Fruit fly (Drosophila melanogaster) whole organism, prepupa: ENCODE data around the gene Cht7.

Source experiments
- Blimp-1 ChIP-seq: fragments of 200-800 bp; sonication (Bioruptor generic); optimal IDR thresholded peaks from 3 replicates; lab custom pipeline; 2017; ENCODE audit warnings: missing biosample characterization, missing genetic modification characterization, mild to moderate bottlenecking, moderate library complexity, missing genetic modification reagents
- CG10631 ChIP-seq: fragments of 200-800 bp; sonication (Bioruptor generic); optimal IDR thresholded peaks from 2 replicates; lab custom pipeline; 2016; ENCODE audit warnings: missing biosample characterization, missing genetic modification characterization
- CG10669 ChIP-seq: fragments of 200-800 bp; sonication (Bioruptor generic); optimal IDR thresholded peaks from 3 replicates; lab custom pipeline; 2018; ENCODE audit warnings: missing biosample characterization, mild to moderate bottlenecking, missing genetic modification characterization, moderate library complexity
- CG11294 ChIP-seq: fragments of 200-800 bp; sonication (Bioruptor generic); IDR thresholded peaks from 2 replicates; pipeline ENCODE4 v1.3.6; 2022; ENCODE audit warnings: missing biosample characterization, missing genetic modification characterization
- CG11762 ChIP-seq: fragments of 200-800 bp; sonication (Bioruptor generic); optimal IDR thresholded peaks from 3 replicates; lab custom pipeline; 2016; ENCODE audit warnings: missing biosample characterization, missing genetic modification characterization; ENCODE audit not compliant: insufficient read depth
- CG11902 ChIP-seq: fragments of 200-800 bp; sonication (Bioruptor generic); optimal IDR thresholded peaks from 3 replicates; lab custom pipeline; 2016; ENCODE audit warnings: missing biosample characterization, missing genetic modification characterization
- CG15336 ChIP-seq: fragments of 200-800 bp; sonication (Bioruptor generic); IDR thresholded peaks from 2 replicates; pipeline ENCODE4 v1.3.6; 2022; ENCODE audit warnings: missing biosample characterization, missing genetic modification characterization
- CG3032 ChIP-seq: fragments of 200-800 bp; optimal IDR thresholded peaks from 2 replicates; lab custom pipeline; 2019; ENCODE audit warnings: missing biosample characterization, mild to moderate bottlenecking, missing genetic modification characterization, moderate library complexity
- CG31627 ChIP-seq: fragments of 200-800 bp; sonication (Bioruptor generic); optimal IDR thresholded peaks from 3 replicates; lab custom pipeline; 2016; ENCODE audit warnings: missing biosample characterization, missing genetic modification characterization
- CG32006 ChIP-seq: fragments of 200-800 bp; sonication (Bioruptor generic); optimal IDR thresholded peaks from 3 replicates; lab custom pipeline; 2017; ENCODE audit warnings: missing biosample characterization, mild to moderate bottlenecking, missing genetic modification characterization
- CG34406 ChIP-seq: fragments of 200-800 bp; sonication (Bioruptor generic); optimal IDR thresholded peaks from 3 replicates; lab custom pipeline; 2016; ENCODE audit warnings: missing biosample characterization, missing genetic modification characterization
- CG3919 ChIP-seq: fragments of 200-800 bp; sonication (Bioruptor generic); optimal IDR thresholded peaks from 3 replicates; lab custom pipeline; 2016; ENCODE audit warnings: missing biosample characterization, missing genetic modification characterization
- CG6163 ChIP-seq: fragments of 200-800 bp; sonication (Bioruptor generic); IDR thresholded peaks from 3 replicates; pipeline ENCODE4 v1.3.6; 2022; ENCODE audit warnings: missing biosample characterization, missing genetic modification characterization
- CG6276 ChIP-seq: fragments of 200-800 bp; sonication (Bioruptor generic); optimal IDR thresholded peaks from 2 replicates; lab custom pipeline; 2017; ENCODE audit warnings: missing biosample characterization, mild to moderate bottlenecking, missing genetic modification characterization
- CG6792 ChIP-seq: fragments of 200-800 bp; sonication (Bioruptor generic); optimal IDR thresholded peaks from 3 replicates; lab custom pipeline; 2016; ENCODE audit warnings: missing biosample characterization, missing genetic modification characterization
- CG6808 ChIP-seq: fragments of 200-800 bp; sonication (Bioruptor generic); optimal IDR thresholded peaks from 3 replicates; lab custom pipeline; 2017; ENCODE audit warnings: missing biosample characterization, missing genetic modification characterization, mild to moderate bottlenecking, moderate library complexity, missing genetic modification reagents
- CG6854 ChIP-seq: fragments of 200-800 bp; sonication (Bioruptor generic); optimal IDR thresholded peaks from 2 replicates; lab custom pipeline; 2017; ENCODE audit warnings: missing biosample characterization, mild to moderate bottlenecking, missing genetic modification characterization
- CG7368 ChIP-seq: fragments of 200-800 bp; sonication (Bioruptor generic); optimal IDR thresholded peaks from 3 replicates; lab custom pipeline; 2016; ENCODE audit warnings: missing biosample characterization, missing genetic modification characterization
- CG8119 ChIP-seq: fragments of 200-800 bp; sonication (Bioruptor generic); IDR thresholded peaks from 3 replicates; pipeline ENCODE4 v1.3.6; 2022; ENCODE audit warnings: missing biosample characterization, missing genetic modification characterization
- CG8319 ChIP-seq: fragments of 200-800 bp; sonication (Bioruptor generic); optimal IDR thresholded peaks from 3 replicates; lab custom pipeline; 2016; ENCODE audit warnings: missing biosample characterization, missing genetic modification characterization
- CG8632 ChIP-seq: fragments of 200-800 bp; sonication (Bioruptor generic); optimal IDR thresholded peaks from 3 replicates; lab custom pipeline; 2016; ENCODE audit warnings: missing biosample characterization, missing genetic modification characterization
- CG9139 ChIP-seq: fragments of 200-800 bp; sonication (Bioruptor generic); optimal IDR thresholded peaks from 3 replicates; lab custom pipeline; 2017; ENCODE audit warnings: missing biosample characterization, mild to moderate bottlenecking, missing genetic modification characterization
- Eip75B ChIP-seq: fragments of 200-800 bp; sonication (Bioruptor generic); optimal IDR thresholded peaks from 3 replicates; lab custom pipeline; 2016; ENCODE audit warnings: missing biosample characterization, missing genetic modification characterization
- Eip78C ChIP-seq: fragments of 200-800 bp; sonication (Bioruptor generic); peaks from one replicate; lab custom pipeline; 2016; ENCODE audit warnings: missing biosample characterization, missing genetic modification characterization
- Eip93F ChIP-seq: fragments of 200-800 bp; sonication (Bioruptor generic); optimal IDR thresholded peaks from 2 replicates; lab custom pipeline; 2016; ENCODE audit warnings: missing biosample characterization, mild to moderate bottlenecking, missing genetic modification characterization
- Ets21C ChIP-seq: fragments of 200-800 bp; sonication (Bioruptor generic); optimal IDR thresholded peaks from 3 replicates; lab custom pipeline; 2016; ENCODE audit warnings: missing biosample characterization, missing genetic modification characterization
- Ets96B ChIP-seq: fragments of 200-800 bp; optimal IDR thresholded peaks from 2 replicates; lab custom pipeline; 2019; ENCODE audit warnings: missing biosample characterization, mild to moderate bottlenecking, missing genetic modification characterization, moderate library complexity
- Hr38 ChIP-seq: sonication (Bioruptor generic); optimal IDR thresholded peaks from 2 replicates; lab custom pipeline; 2016; ENCODE audit warnings: missing biosample characterization, missing genetic modification characterization
- Hr39 ChIP-seq: fragments of 200-800 bp; sonication (Bioruptor generic); optimal IDR thresholded peaks from 2 replicates; lab custom pipeline; 2016; ENCODE audit warnings: missing biosample characterization, missing genetic modification characterization
- Lpt ChIP-seq: fragments of 200-800 bp; sonication (Bioruptor generic); optimal IDR thresholded peaks from 3 replicates; lab custom pipeline; 2016; ENCODE audit warnings: missing biosample characterization, missing genetic modification characterization
- Met ChIP-seq: fragments of 200-800 bp; sonication (Bioruptor generic); optimal IDR thresholded peaks from 3 replicates; lab custom pipeline; 2016; ENCODE audit warnings: missing biosample characterization, missing genetic modification characterization
- OdsH ChIP-seq: fragments of 200-800 bp; sonication (Bioruptor generic); optimal IDR thresholded peaks from 3 replicates; lab custom pipeline; 2016; ENCODE audit warnings: missing biosample characterization, missing genetic modification characterization
- Smox ChIP-seq: fragments of 200-800 bp; sonication (Bioruptor generic); optimal IDR thresholded peaks from 3 replicates; lab custom pipeline; 2016; ENCODE audit warnings: missing biosample characterization, missing genetic modification characterization
- Sox102F ChIP-seq: fragments of 200-800 bp; sonication (Bioruptor generic); optimal IDR thresholded peaks from 2 replicates; lab custom pipeline; 2016; ENCODE audit warnings: missing biosample characterization, mild to moderate bottlenecking, missing genetic modification characterization
- acj6 ChIP-seq: fragments of 200-800 bp; sonication (Bioruptor generic); optimal IDR thresholded peaks from 3 replicates; lab custom pipeline; 2016; ENCODE audit warnings: missing biosample characterization, missing genetic modification characterization
- cyc ChIP-seq: fragments of 200-800 bp; sonication (Bioruptor generic); optimal IDR thresholded peaks from 3 replicates; lab custom pipeline; 2016; ENCODE audit warnings: missing biosample characterization, missing genetic modification characterization
- dac ChIP-seq: fragments of 200-800 bp; sonication (Bioruptor generic); optimal IDR thresholded peaks from 2 replicates; lab custom pipeline; 2017; ENCODE audit warnings: missing biosample characterization, mild to moderate bottlenecking, missing genetic modification characterization
- dsx ChIP-seq: fragments of 200-800 bp; optimal IDR thresholded peaks from 3 replicates; lab custom pipeline; 2019; ENCODE audit warnings: missing biosample characterization, mild to moderate bottlenecking, missing genetic modification characterization, moderate library complexity; ENCODE audit not compliant: poor library complexity, severe bottlenecking
- eg ChIP-seq: fragments of 200-800 bp; sonication (Bioruptor generic); IDR thresholded peaks from 3 replicates; pipeline ENCODE4 v1.3.6; 2022; ENCODE audit warnings: missing biosample characterization, missing genetic modification characterization
- fd59A ChIP-seq: fragments of 200-800 bp; sonication (Bioruptor generic); optimal IDR thresholded peaks from 2 replicates; lab custom pipeline; 2017; ENCODE audit warnings: missing biosample characterization, mild to moderate bottlenecking, missing genetic modification characterization, missing genetic modification reagents
- fd85E ChIP-seq: fragments of 200-800 bp; sonication (Bioruptor generic); optimal IDR thresholded peaks from 3 replicates; lab custom pipeline; 2016; ENCODE audit warnings: missing biosample characterization, missing genetic modification characterization
- fkh ChIP-seq: fragments of 200-800 bp; sonication (Bioruptor generic); optimal IDR thresholded peaks from 3 replicates; lab custom pipeline; 2017; ENCODE audit warnings: missing biosample characterization, mild to moderate bottlenecking, missing genetic modification characterization, moderate library complexity
- lz ChIP-seq: fragments of 200-800 bp; sonication (Bioruptor generic); optimal IDR thresholded peaks from 3 replicates; lab custom pipeline; 2016; ENCODE audit warnings: missing biosample characterization, missing genetic modification characterization
- pdm3 ChIP-seq: fragments of 200-800 bp; sonication (Bioruptor generic); optimal IDR thresholded peaks from 3 replicates; lab custom pipeline; 2016; ENCODE audit warnings: missing biosample characterization, missing genetic modification characterization
- spab ChIP-seq: fragments of 200-800 bp; sonication (Bioruptor generic); optimal IDR thresholded peaks from 2 replicates; lab custom pipeline; 2017; ENCODE audit warnings: missing biosample characterization, mild to moderate bottlenecking, missing genetic modification characterization, missing genetic modification reagents
- ss ChIP-seq, 2 experiments: fragments of 200-800 bp; sonication (Bioruptor generic); optimal IDR thresholded peaks; 2 replicates in 1 of 2; 3 replicates in 1 of 2; lab custom pipeline; 2017 to 2018; ENCODE audit warnings: mild to moderate bottlenecking in 2 of 2, missing biosample characterization in 2 of 2, missing genetic modification characterization in 2 of 2, moderate library complexity in 1 of 2
- svp ChIP-seq: fragments of 200-800 bp; sonication (Bioruptor generic); peaks from one replicate; lab custom pipeline; 2016; ENCODE audit warnings: missing biosample characterization, missing genetic modification characterization
- topi ChIP-seq: fragments of 200-800 bp; sonication (Bioruptor generic); optimal IDR thresholded peaks from 3 replicates; lab custom pipeline; 2016; ENCODE audit warnings: missing biosample characterization, missing genetic modification characterization
- vri ChIP-seq: fragments of 200-800 bp; sonication (Bioruptor generic); optimal IDR thresholded peaks from 3 replicates; lab custom pipeline; 2016; ENCODE audit warnings: missing biosample characterization, mild to moderate bottlenecking, missing genetic modification characterization

Cht7 gene

DNA sequence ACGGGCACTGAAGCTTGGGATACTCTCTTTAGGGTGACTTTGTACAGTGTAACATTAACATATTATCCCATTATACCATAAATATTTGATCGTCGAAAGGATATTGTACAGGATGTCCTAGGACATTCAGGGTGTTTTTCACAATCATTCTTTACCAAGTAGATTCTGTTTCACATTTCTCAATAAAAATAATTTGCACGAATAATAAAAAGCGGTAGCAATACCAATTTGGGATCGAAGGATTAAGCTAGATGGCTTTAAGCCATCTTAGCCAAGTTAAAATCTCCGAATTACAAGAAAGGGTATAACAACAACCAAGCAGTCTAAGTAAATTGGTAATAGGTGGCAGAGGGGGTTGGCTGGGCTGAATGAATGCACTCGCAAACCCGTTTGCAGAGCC lies 32.4 kb downstream of the Cht7 start (continued):
- TF ChIP-seq svp (GFP tag; lab: Kevin White, UChicago), result peak; percentile 88
- peak; percentile 51 for TF ChIP-seq CG8632
- TF ChIP-seq CG8119, result no peak; the same call in 2 of the 3 replicates
- peak; percentile 57 for TF ChIP-seq Ets21C (GFP tag; lab: Kevin White, UChicago)
- TF ChIP-seq pdm3 (GFP tag; lab: Kevin White, UChicago), result peak; percentile 44
- TF ChIP-seq Met, result peak; percentile 79
- TF ChIP-seq Smox (GFP tag; lab: Kevin White, UChicago), result peak; percentile 72
- peak; percentile 16 for TF ChIP-seq vri (GFP tag; lab: Kevin White, UChicago)

DNA sequence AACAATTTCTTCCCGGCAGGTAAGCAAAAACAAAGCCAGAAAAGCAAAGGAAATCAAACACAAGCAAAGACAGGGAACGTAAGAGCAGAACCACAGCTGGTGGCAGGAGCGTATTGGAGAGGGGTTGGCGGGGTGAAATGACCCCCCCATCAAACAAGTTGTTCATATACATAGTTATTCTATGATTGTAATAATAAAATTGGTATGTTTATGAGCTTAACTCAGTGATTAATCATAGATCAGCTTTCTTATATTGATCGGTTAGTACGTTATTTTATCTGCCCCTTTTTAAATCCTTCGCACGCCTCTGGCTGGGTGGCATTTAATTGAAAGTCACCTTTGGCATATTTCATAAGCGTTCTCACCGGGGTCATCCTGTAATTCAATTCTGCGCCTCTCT lies 33.3 kb downstream of the Cht7 start:
- TF ChIP-seq CG6854 (GFP tag; lab: Kevin White, UChicago) (no peak), CG31627 (GFP tag; lab: Kevin White, UChicago) (peak; percentile 34), CG9139 (GFP tag; lab: Kevin White, UChicago) (peak; percentile 10), CG8119 (peak; percentile 39; the same call in 1 of the 3 replicates), CG11902 (peak; percentile 43), spab (peak; percentile 63), OdsH (GFP tag; lab: Kevin White, UChicago) (peak; percentile 49), Ets96B (tag; lab: Kevin White, UChicago) (peak; percentile 66), acj6 (GFP tag; lab: Kevin White, UChicago) (peak; percentile 51), svp (GFP tag; lab: Kevin White, UChicago) (peak; percentile 87), fkh (GFP tag; lab: Kevin White, UChicago) (no peak), vri (GFP tag; lab: Kevin White, UChicago) (no peak), ss (GFP tag; optimal IDR thresholded peaks at IDR 0.05; lab: Kevin White, UChicago) (peak in 1 of 2 experiments; percentile 59), CG3919 (GFP tag; lab: Kevin White, UChicago) (peak; percentile 64), dsx (GFP tag; lab: Kevin White, UChicago) (peak; percentile 42), Eip78C (GFP tag; lab: Kevin White, UChicago) (peak; percentile 87), Eip93F (GFP tag; lab: Kevin White, UChicago) (no peak), CG8319 (GFP tag; lab: Kevin White, UChicago) (no peak), Eip75B (GFP tag; lab: Kevin White, UChicago) (peak; percentile 37), CG8632 (peak; percentile 49), Met (peak; percentile 61), CG10669 (GFP tag; lab: Kevin White, UChicago) (peak; percentile 32), CG11294 (GFP tag; lab: Robert Waterston, UW) (no peak), CG11762 (GFP tag; lab: Kevin White, UChicago) (peak; percentile 30), CG3032 (peak; percentile 48), CG15336 (GFP tag; lab: Robert Waterston, UW) (0 out of 2 replicates have a peak, but pooled peaks have one; percentile 20), fd85E (GFP tag; lab: Kevin White, UChicago) (no peak), CG10631 (GFP tag; lab: Kevin White, UChicago) (peak; percentile 68), CG6808 (GFP tag; lab: Kevin White, UChicago) (peak; percentile 36), CG6792 (GFP tag; lab: Kevin White, UChicago) (peak; percentile 20), CG32006 (GFP tag; lab: Kevin White, UChicago) (peak; percentile 26), CG34406 (GFP tag; lab: Kevin White, UChicago) (peak; percentile 30), lz (peak; percentile 51), Smox (GFP tag; lab: Kevin White, UChicago) (peak; percentile 48), fd59A (peak; percentile 46), topi (GFP tag; lab: Kevin White, UChicago) (peak; percentile 56), CG7368 (GFP tag; lab: Kevin White, UChicago) (no peak), cyc (peak; percentile 51), eg (GFP tag; lab: Robert Waterston, UW) (no peak; the same call in 2 of the 3 replicates), Hr38 (GFP tag; lab: Kevin White, UChicago) (no peak), CG6163 (peak; percentile 53), pdm3 (GFP tag; lab: Kevin White, UChicago) (peak; percentile 55), Lpt (GFP tag; lab: Kevin White, UChicago) (no peak), Blimp-1 (GFP tag; lab: Kevin White, UChicago) (no peak), CG6276 (peak; percentile 37), dac (GFP tag; lab: Kevin White, UChicago) (no peak), Sox102F (GFP tag; lab: Kevin White, UChicago) (peak; percentile 29), Hr39 (GFP tag; lab: Kevin White, UChicago) (peak; percentile 48)
